Worm (Caenorhabditis elegans) whole organism, mixed stage, embryonic: Measurements from ENCODE around the gene F33H1.4.

Source experiments
- M03D4.4 ChIP-seq: sonication (generic microtip); optimal IDR thresholded peaks from 2 replicates; lab custom pipeline; 2017; ENCODE audit warnings: mild to moderate bottlenecking, missing genetic modification characterization, missing compliant biosample characterization
- bed-3 ChIP-seq: fragments of 200-800 bp; sonication (Bioruptor generic); optimal IDR thresholded peaks from 3 replicates; lab custom pipeline; 2018; ENCODE audit warnings: mild to moderate bottlenecking, missing genetic modification characterization, moderate library complexity, missing compliant biosample characterization
- blmp-1 ChIP-seq: fragments of 150-350 bp; optimal IDR thresholded peaks from 2 replicates; lab custom pipeline; 2014; ENCODE audit warnings: missing biosample characterization, missing genetic modification characterization
- ceh-39 ChIP-seq: fragments of 150-350 bp; optimal IDR thresholded peaks from 2 replicates; lab custom pipeline; 2014; ENCODE audit warnings: missing biosample characterization, missing genetic modification characterization
- ceh-43 ChIP-seq: fragments of 200-800 bp; sonication (Bioruptor generic); optimal IDR thresholded peaks from 2 replicates; lab custom pipeline; 2018; ENCODE audit warnings: mild to moderate bottlenecking, missing genetic modification characterization, moderate library complexity, missing compliant biosample characterization
- ceh-83 ChIP-seq: fragments of 200-800 bp; sonication (Bioruptor generic); optimal IDR thresholded peaks from 2 replicates; lab custom pipeline; 2018; ENCODE audit warnings: mild to moderate bottlenecking, missing genetic modification characterization, missing compliant biosample characterization
- ces-1 ChIP-seq: fragments of 150-350 bp; optimal IDR thresholded peaks from 2 replicates; lab custom pipeline; 2014; ENCODE audit warnings: missing biosample characterization, missing genetic modification reagents, missing genetic modification characterization
- cnd-1 ChIP-seq: fragments of 200-800 bp; sonication (Bioruptor generic); optimal IDR thresholded peaks from 2 replicates; lab custom pipeline; 2018; ENCODE audit warnings: mild to moderate bottlenecking, missing genetic modification characterization, missing compliant biosample characterization
- drap-1 ChIP-seq: fragments of 200-800 bp; sonication (Bioruptor generic); optimal IDR thresholded peaks from 3 replicates; lab custom pipeline; 2018; ENCODE audit warnings: mild to moderate bottlenecking, missing genetic modification characterization, missing compliant biosample characterization
- elt-1 ChIP-seq: sonication (generic microtip); optimal IDR thresholded peaks from 2 replicates; lab custom pipeline; 2017; ENCODE audit warnings: missing genetic modification characterization, mild to moderate bottlenecking, missing compliant biosample characterization, antibody characterized with exemption, moderate library complexity, borderline replicate concordance; ENCODE audit not compliant: insufficient read depth
- flh-1 ChIP-seq: fragments of 200-800 bp; sonication (Bioruptor generic); optimal IDR thresholded peaks from 2 replicates; lab custom pipeline; 2018; ENCODE audit warnings: mild to moderate bottlenecking, missing genetic modification characterization, moderate library complexity, missing compliant biosample characterization
- ham-2 ChIP-seq: fragments of 200-800 bp; sonication (Bioruptor generic); optimal IDR thresholded peaks from 2 replicates; lab custom pipeline; 2018; ENCODE audit warnings: mild to moderate bottlenecking, missing genetic modification characterization, missing compliant biosample characterization
- hlh-1 ChIP-seq: fragments of 150-350 bp; optimal IDR thresholded peaks from 2 replicates; lab custom pipeline; 2014; ENCODE audit warnings: missing biosample characterization, missing genetic modification reagents, missing genetic modification characterization
- lin-13 ChIP-seq: fragments of 150-350 bp; optimal IDR thresholded peaks from 2 replicates; lab custom pipeline; 2014; ENCODE audit warnings: missing biosample characterization, missing genetic modification characterization
- lsy-2 ChIP-seq: fragments of 150-350 bp; optimal IDR thresholded peaks from 2 replicates; lab custom pipeline; 2014; ENCODE audit warnings: missing biosample characterization, missing genetic modification characterization
- mab-5 ChIP-seq: fragments of 150-350 bp; optimal IDR thresholded peaks from 2 replicates; lab custom pipeline; 2014; ENCODE audit warnings: missing biosample characterization, missing genetic modification characterization
- mep-1 ChIP-seq: fragments of 150-350 bp; optimal IDR thresholded peaks from 2 replicates; lab custom pipeline; 2017; ENCODE audit warnings: missing biosample characterization, missing genetic modification reagents, missing genetic modification characterization, inconsistent platforms
- mls-2 ChIP-seq: sonication (generic microtip); optimal IDR thresholded peaks from 2 replicates; lab custom pipeline; 2016; ENCODE audit warnings: mild to moderate bottlenecking, missing genetic modification characterization, moderate library complexity, missing compliant biosample characterization
- nhr-12 ChIP-seq: fragments of 150-350 bp; optimal IDR thresholded peaks from 2 replicates; lab custom pipeline; 2014; ENCODE audit warnings: missing biosample characterization, missing genetic modification characterization
- nhr-2 ChIP-seq: fragments of 150-350 bp; optimal IDR thresholded peaks from 2 replicates; lab custom pipeline; 2014; ENCODE audit warnings: missing biosample characterization, missing genetic modification characterization
- nhr-237 ChIP-seq: fragments of 150-350 bp; optimal IDR thresholded peaks from 2 replicates; lab custom pipeline; 2014; ENCODE audit warnings: missing biosample characterization, missing genetic modification characterization
- pha-4 ChIP-seq: fragments of 150-350 bp; optimal IDR thresholded peaks from 2 replicates; lab custom pipeline; 2018; ENCODE audit warnings: missing biosample characterization, missing genetic modification reagents, missing genetic modification characterization
- sem-2 ChIP-seq: fragments of 200-800 bp; sonication (Bioruptor generic); optimal IDR thresholded peaks from 2 replicates; lab custom pipeline; 2018; ENCODE audit warnings: mild to moderate bottlenecking, missing genetic modification characterization, missing compliant biosample characterization
- snpc-4 ChIP-seq: fragments of 150-350 bp; optimal IDR thresholded peaks from 2 replicates; lab custom pipeline; 2014; ENCODE audit warnings: missing biosample characterization, missing genetic modification characterization
- sptf-1 ChIP-seq: sonication (generic microtip); optimal IDR thresholded peaks from 2 replicates; lab custom pipeline; 2017; ENCODE audit warnings: mild to moderate bottlenecking, missing genetic modification characterization, moderate library complexity, missing compliant biosample characterization
- unc-120 ChIP-seq: sonication (generic microtip); optimal IDR thresholded peaks from 2 replicates; lab custom pipeline; 2017; ENCODE audit warnings: missing genetic modification characterization, missing compliant biosample characterization; ENCODE audit not compliant: poor library complexity, severe bottlenecking
- unc-39 ChIP-seq: fragments of 150-350 bp; optimal IDR thresholded peaks from 2 replicates; lab custom pipeline; 2014; ENCODE audit warnings: missing biosample characterization, missing genetic modification characterization
- unc-62 ChIP-seq: fragments of 150-350 bp; optimal IDR thresholded peaks from 2 replicates; lab custom pipeline; 2014; ENCODE audit warnings: missing biosample characterization, missing genetic modification reagents, missing genetic modification characterization
- zip-8 ChIP-seq: fragments of 150-350 bp; optimal IDR thresholded peaks from 2 replicates; lab custom pipeline; 2014; ENCODE audit warnings: missing biosample characterization, missing genetic modification characterization
- ztf-11 ChIP-seq: fragments of 150-350 bp; optimal IDR thresholded peaks from 2 replicates; lab custom pipeline; 2014; ENCODE audit warnings: missing biosample characterization, missing genetic modification characterization

Gene F33H1.4

DNA sequence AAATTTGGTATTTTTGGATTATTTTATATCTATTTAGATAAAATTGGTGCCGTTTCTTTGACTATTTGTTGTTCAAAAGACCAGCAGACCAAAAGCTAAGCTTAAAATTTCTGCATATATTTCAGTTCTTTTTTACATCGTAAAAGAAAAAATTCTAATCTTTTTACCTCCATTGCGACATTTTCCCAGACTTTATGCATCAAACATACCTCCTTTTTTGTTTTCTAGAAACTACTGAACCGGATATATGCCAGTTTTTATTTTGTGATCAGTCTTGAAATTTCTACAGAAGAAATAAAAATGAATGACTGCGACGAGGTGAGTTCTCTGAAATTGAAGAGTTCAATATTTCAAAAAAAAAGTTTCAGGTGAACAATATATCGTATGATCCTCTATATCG is 20.2 kb downstream of the F33H1.4 start, which contains the start of gene srb-6:
TSS of gene srb-6 (plus strand) at position 301 of the 400 bp plus-strand sequence.
- TF ChIP-seq drap-1 (GFP tag; lab: Kevin White, UChicago) (no peak), ceh-39 (tag; lab: Kevin White, UChicago) (no peak), M03D4.4 (tag; lab: Kevin White, UChicago) (no peak), ceh-43 (GFP tag; lab: Kevin White, UChicago) (no peak), ztf-11 (tag; lab: Kevin White, UChicago) (no peak), sptf-1 (no peak), flh-1 (no peak), unc-39 (tag; lab: Kevin White, UChicago) (no peak), cnd-1 (tag; lab: Kevin White, UChicago) (no peak), nhr-2 (tag; lab: Kevin White, UChicago) (no peak)
- TF ChIP-seq, all 35 proteins: peak for 0

DNA sequence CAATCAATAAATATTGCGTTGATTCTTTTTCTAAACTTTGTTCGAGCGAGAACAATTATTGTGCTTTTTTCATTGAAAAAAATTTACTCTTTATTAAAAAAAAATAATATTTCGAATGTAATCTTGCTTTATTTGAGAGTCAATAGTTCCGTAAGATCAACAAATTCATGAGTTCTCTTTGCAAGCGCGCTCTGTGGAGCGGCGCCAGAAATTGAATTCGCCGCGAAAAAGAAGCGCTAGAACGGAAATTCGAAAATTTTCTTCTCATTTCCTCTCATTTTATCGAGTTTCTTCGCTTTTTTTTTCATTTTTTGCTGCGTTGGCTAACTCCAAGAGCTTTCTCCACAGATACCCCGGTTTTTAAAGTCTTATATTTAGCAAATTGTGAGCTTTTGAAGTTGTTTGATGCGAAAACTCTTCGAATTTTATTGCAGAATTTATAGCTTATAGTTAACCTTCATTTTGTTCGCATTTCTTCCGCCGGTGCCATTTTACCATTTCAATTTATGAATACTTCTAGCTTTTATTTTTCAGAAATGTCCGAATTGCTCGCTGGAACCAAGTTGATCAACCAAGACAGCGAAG is 22.7 kb downstream of the F33H1.4 start, which contains the start of gene R05H5.3:
TSS of gene R05H5.3 (plus strand) at position 535 of the 585 bp plus-strand sequence.
- no peak for TF ChIP-seq nhr-12 (tag; lab: Kevin White, UChicago)
- TF ChIP-seq lin-13 (tag; lab: Kevin White, UChicago) = no peak

DNA sequence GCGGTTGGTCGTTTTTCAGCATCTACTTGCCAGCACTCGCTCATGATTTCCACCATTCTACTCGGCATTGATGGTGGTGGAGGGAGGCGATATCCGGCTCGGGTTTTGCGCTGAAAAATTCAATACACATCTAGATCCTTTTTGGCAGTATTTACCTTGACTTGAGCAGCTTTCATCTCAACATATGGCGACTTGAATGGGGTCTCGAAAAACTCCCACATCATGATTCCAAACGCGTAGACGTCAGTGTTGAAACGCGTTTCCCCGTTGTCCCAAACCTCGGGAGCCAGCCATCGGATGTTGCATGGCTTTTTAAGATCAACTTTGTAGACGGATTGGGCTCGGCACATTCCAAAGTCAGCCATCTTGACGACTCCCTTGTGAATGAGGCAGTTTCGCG is 24.0 kb downstream of the F33H1.4 start:
- no peak for TF ChIP-seq blmp-1 (tag; lab: Kevin White, UChicago)
- TF ChIP-seq unc-39 (tag; lab: Kevin White, UChicago) = no peak
- no peak for TF ChIP-seq ces-1
- TF ChIP-seq M03D4.4 (tag; lab: Kevin White, UChicago) = no peak
- TF ChIP-seq mls-2 = no peak
- no peak for TF ChIP-seq drap-1 (GFP tag; lab: Kevin White, UChicago)
- no peak for TF ChIP-seq zip-8 (tag; lab: Kevin White, UChicago)
- TF ChIP-seq nhr-12 (tag; lab: Kevin White, UChicago) = no peak
- TF ChIP-seq unc-120 (tag; lab: Kevin White, UChicago) = no peak

DNA sequence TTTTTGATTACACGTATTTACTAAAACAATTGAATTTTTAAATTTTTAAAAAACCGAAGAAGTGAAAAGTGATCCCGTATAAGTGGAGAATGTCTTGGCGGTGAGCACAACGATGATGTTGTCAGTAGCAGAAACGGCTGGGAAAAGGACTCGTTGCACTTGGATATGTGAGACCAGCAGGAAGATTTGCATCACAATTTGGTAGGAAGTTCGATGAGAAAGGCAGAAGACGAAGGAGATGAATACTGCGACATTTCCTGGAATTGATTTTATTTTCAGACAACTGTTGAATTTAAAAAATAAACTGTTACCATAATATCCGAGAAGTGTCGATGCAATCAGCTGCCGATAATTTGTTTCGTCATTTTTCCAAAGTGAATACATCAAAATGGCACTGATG is 25.5 kb downstream of the F33H1.4 start, which contains the start of gene R05H5.4:
TSS of gene R05H5.4 (minus strand) at position 101 of the 400 bp plus-strand sequence.
- no peak for TF ChIP-seq snpc-4 (tag; lab: Kevin White, UChicago)
- TF ChIP-seq blmp-1 (tag; lab: Kevin White, UChicago) = no peak
- TF ChIP-seq unc-120 (tag; lab: Kevin White, UChicago) = no peak
- TF ChIP-seq nhr-237 = no peak

DNA sequence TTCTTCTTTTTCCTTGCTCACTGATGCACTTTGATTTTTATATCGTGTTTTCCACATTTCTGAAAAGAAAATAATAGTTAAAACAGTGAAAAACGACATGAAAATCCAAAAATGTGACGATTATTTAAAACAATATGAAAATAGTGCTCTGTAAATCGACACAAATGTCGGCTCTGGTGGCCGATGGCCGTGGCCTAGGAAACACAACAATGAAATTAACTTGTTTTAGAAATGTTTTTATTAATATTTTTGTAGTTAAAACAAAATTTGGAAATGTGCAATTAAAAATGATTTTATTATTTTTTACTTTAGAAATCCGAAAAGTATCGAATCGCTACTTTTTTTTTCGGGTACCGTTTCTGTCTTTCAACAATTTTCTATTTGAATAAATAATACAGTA is 26.3 kb downstream of the F33H1.4 start, which contains the start of gene arv-1:
TSS of gene arv-1 (minus strand) at position 65 of the 400 bp plus-strand sequence.
- TF ChIP-seq lsy-2 (tag; lab: Kevin White, UChicago) (peak; percentile 55), mab-5 (no peak), ces-1 (peak; percentile 85), unc-39 (tag; lab: Kevin White, UChicago) (no peak), sptf-1 (peak; percentile 44), sem-2 (GFP tag; lab: Kevin White, UChicago) (no peak)

DNA sequence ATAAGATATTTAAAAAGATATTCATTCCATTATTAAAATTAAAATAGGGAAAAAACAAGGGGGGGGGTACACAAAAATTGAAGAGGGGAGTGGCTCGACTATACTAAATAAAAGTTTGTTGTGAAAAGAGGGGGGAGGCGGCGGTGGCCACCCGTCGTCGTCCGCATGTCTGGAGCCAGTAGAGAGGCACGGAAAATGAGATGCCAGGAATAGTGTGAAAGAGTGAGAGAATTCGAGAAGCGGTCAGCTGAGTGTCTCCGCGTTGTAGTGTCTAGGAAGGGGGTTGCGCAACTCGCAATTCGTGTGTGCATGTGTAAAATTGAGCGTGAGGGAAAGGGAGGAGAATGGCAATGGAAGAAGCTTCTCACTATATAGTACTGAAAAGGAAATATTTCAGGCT is 27.8 kb downstream of the F33H1.4 start:
- TF ChIP-seq hlh-1 (tag; lab: Kevin White, UChicago) (peak; percentile 32), ces-1 (peak; percentile 59), nhr-12 (tag; lab: Kevin White, UChicago) (no peak), mls-2 (peak; percentile 52), lsy-2 (tag; lab: Kevin White, UChicago) (no peak), mep-1 (tag; lab: Kevin White, UChicago) (peak; percentile 37), drap-1 (GFP tag; lab: Kevin White, UChicago) (peak; percentile 62), lin-13 (tag; lab: Kevin White, UChicago) (no peak), unc-62 (GFP tag; lab: Kevin White, UChicago) (peak; percentile 29), M03D4.4 (tag; lab: Kevin White, UChicago) (peak; percentile 33), zip-8 (tag; lab: Kevin White, UChicago) (peak; percentile 71), ham-2 (GFP tag; lab: Kevin White, UChicago) (no peak), pha-4 (tag; lab: Kevin White, UChicago) (peak; percentile 68), elt-1 (tag; lab: Kevin White, UChicago) (no peak), sptf-1 (peak; percentile 64), unc-120 (tag; lab: Kevin White, UChicago) (peak; percentile 67), ceh-83 (GFP tag; lab: Kevin White, UChicago) (peak; percentile 20), bed-3 (GFP tag; lab: Kevin White, UChicago) (no peak)
